Worm (Caenorhabditis elegans) whole organism, L4/young adult: ENCODE data around the gene T19B10.12.

ENCODE experiments used
- W03F9.2 ChIP-seq: fragments of 150-350 bp; optimal IDR thresholded peaks from 2 replicates; lab custom pipeline; 2014; ENCODE audit warnings: missing biosample characterization, missing genetic modification characterization
- dao-5 ChIP-seq: sonication (generic microtip); optimal IDR thresholded peaks from 2 replicates; lab custom pipeline; 2016; ENCODE audit warnings: missing genotype, missing genetic modification characterization, moderate library complexity, missing compliant biosample characterization

DNA sequence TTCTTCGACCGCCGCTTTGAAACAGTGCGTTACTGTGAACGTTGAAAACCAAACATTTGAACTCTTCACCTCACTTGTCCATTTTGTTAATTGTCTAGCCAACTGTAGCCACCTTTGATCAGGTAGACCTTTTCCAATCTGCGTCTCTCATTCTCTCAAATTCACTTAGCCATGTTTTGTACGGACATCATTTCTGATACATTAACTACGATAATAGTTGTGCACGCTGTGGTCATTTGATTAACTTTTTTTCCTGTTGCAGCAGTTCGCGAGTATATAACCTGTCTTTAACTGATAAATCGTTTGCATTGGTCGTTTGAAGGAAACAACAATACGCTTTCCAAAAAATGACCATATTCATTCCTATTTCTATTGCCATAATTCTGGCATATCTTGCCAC is 33.4 kb upstream of the T19B10.12 start, which contains the start of gene cyp-29A2:
- TF ChIP-seq dao-5 (tag; lab: Kevin White, UChicago) (no peak), W03F9.2 (no peak)
